Worm (Caenorhabditis elegans) whole organism, young adult: ENCODE data around the gene spp-26.
A peak's percentile ranks its signal among the peaks of the same experiment; 100 is the strongest.
"Not testable (repeated sequence)": the region's sequence is repeated elsewhere in the genome, so short reads cannot be mapped to it uniquely, and the experiment has no call there.

ENCODE experiments used
- B0035.1 ChIP-seq: sonication (generic microtip); optimal IDR thresholded peaks from 2 replicates; lab custom pipeline; 2016; ENCODE audit warnings: missing genetic modification characterization, mild to moderate bottlenecking, missing compliant biosample characterization, missing genotype, missing genetic modification reagents
- C06A6.2 ChIP-seq: fragments of 200-800 bp; sonication (Bioruptor generic); conservative IDR thresholded peaks from 2 replicates; pipeline ENCODE4 v1.3.6; 2022; ENCODE audit warnings: missing genetic modification characterization, missing compliant biosample characterization
- C17E4.6 ChIP-seq: fragments of 200-800 bp; sonication (Bioruptor generic); IDR thresholded peaks from 2 replicates; pipeline ENCODE4 v1.3.6; 2022; ENCODE audit warnings: missing genetic modification reagents, missing genetic modification characterization, missing compliant biosample characterization
- D2030.7 ChIP-seq: fragments of 200-800 bp; sonication (Bioruptor generic); IDR thresholded peaks from 2 replicates; pipeline ENCODE4 v1.3.6; 2022; ENCODE audit warnings: missing genetic modification reagents, missing genetic modification characterization, missing compliant biosample characterization
- F33H1.4 ChIP-seq: fragments of 200-800 bp; sonication (Bioruptor generic); IDR thresholded peaks from 2 replicates; pipeline ENCODE4 v1.3.6; 2022; ENCODE audit warnings: missing genetic modification reagents, missing genetic modification characterization, missing compliant biosample characterization
- F37B4.10 ChIP-seq: fragments of 200-800 bp; sonication (Bioruptor generic); IDR thresholded peaks from 2 replicates; pipeline ENCODE4 v1.3.6; 2022; ENCODE audit warnings: missing genetic modification characterization, missing compliant biosample characterization
- F49E8.2 ChIP-seq: sonication (generic microtip); optimal IDR thresholded peaks from 3 replicates; lab custom pipeline; 2017; ENCODE audit warnings: missing genetic modification characterization, mild to moderate bottlenecking, missing compliant biosample characterization, antibody characterized with exemption, moderate library complexity; ENCODE audit not compliant: insufficient read depth
- K12H6.12 ChIP-seq: fragments of 200-800 bp; sonication (Bioruptor generic); optimal IDR thresholded peaks from 2 replicates; lab custom pipeline; 2018; ENCODE audit warnings: mild to moderate bottlenecking, missing genetic modification characterization, missing compliant biosample characterization
- Y56A3A.18 ChIP-seq: fragments of 200-800 bp; sonication (Bioruptor generic); IDR thresholded peaks from 2 replicates; pipeline ENCODE4 v1.3.6; 2022; ENCODE audit warnings: missing genetic modification reagents, missing genetic modification characterization, missing compliant biosample characterization
- aptf-2 ChIP-seq: fragments of 200-800 bp; sonication (Bioruptor generic); conservative IDR thresholded peaks from 2 replicates; pipeline ENCODE4 v1.3.6; 2022; ENCODE audit warnings: missing genetic modification reagents, missing genetic modification characterization, missing compliant biosample characterization
- aptf-3 ChIP-seq: fragments of 200-800 bp; sonication (Bioruptor generic); IDR thresholded peaks from 2 replicates; pipeline ENCODE4 v1.3.6; 2022; ENCODE audit warnings: missing genetic modification characterization, missing compliant biosample characterization
- bed-2 ChIP-seq: fragments of 200-800 bp; sonication (Bioruptor generic); IDR thresholded peaks from 2 replicates; pipeline ENCODE4 v1.3.6; 2022; ENCODE audit warnings: missing genetic modification reagents, missing genetic modification characterization, missing compliant biosample characterization
- cebp-1 ChIP-seq, 2 experiments: fragments of 200-800 bp in 1 of 2; sonication (Bioruptor generic) in 1 of 2; sonication (generic microtip) in 1 of 2; IDR thresholded peaks in 1 of 2; optimal IDR thresholded peaks in 1 of 2; 2 replicates each; pipeline versions ENCODE4 v1.3.6 to Lab custom; 2017 to 2022; ENCODE audit warnings: missing compliant biosample characterization in 2 of 2, missing genetic modification characterization in 2 of 2, mild to moderate bottlenecking in 1 of 2, missing genetic modification reagents in 1 of 2, moderate library complexity in 1 of 2
- ceh-91 ChIP-seq: fragments of 200-800 bp; sonication (Bioruptor generic); IDR thresholded peaks from 2 replicates; pipeline ENCODE4 v1.3.6; 2022; ENCODE audit warnings: missing genetic modification reagents, missing genetic modification characterization, missing compliant biosample characterization
- dpl-1 ChIP-seq: fragments of 150-350 bp; optimal IDR thresholded peaks from 2 replicates; lab custom pipeline; 2014; ENCODE audit warnings: missing biosample characterization, missing genetic modification reagents, missing genetic modification characterization
- efl-1 ChIP-seq: fragments of 150-350 bp; optimal IDR thresholded peaks from 2 replicates; lab custom pipeline; 2014; ENCODE audit warnings: missing biosample characterization, missing genetic modification reagents, missing genetic modification characterization
- egrh-3 ChIP-seq: fragments of 200-800 bp; sonication (Bioruptor generic); IDR thresholded peaks from 2 replicates; pipeline ENCODE4 v1.3.6; 2022; ENCODE audit warnings: missing genetic modification reagents, missing genetic modification characterization, missing compliant biosample characterization
- fkh-3 ChIP-seq: sonication (generic microtip); optimal IDR thresholded peaks from 2 replicates; lab custom pipeline; 2016; ENCODE audit warnings: mild to moderate bottlenecking, missing genetic modification characterization, missing compliant biosample characterization
- let-526 ChIP-seq: fragments of 200-800 bp; sonication (Bioruptor generic); IDR thresholded peaks from 2 replicates; pipeline ENCODE4 v1.3.6; 2022; ENCODE audit warnings: missing genetic modification reagents, missing genetic modification characterization, missing compliant biosample characterization
- lin-40 ChIP-seq: sonication (generic microtip); optimal IDR thresholded peaks from 2 replicates; lab custom pipeline; 2016; ENCODE audit warnings: missing genetic modification characterization, mild to moderate bottlenecking, missing compliant biosample characterization, missing genotype, missing genetic modification reagents
- lsl-1 ChIP-seq: fragments of 200-800 bp; sonication (Bioruptor generic); optimal IDR thresholded peaks from 2 replicates; lab custom pipeline; 2018; ENCODE audit warnings: mild to moderate bottlenecking, missing genetic modification characterization, moderate library complexity, missing compliant biosample characterization
- mes-4 ChIP-seq: sonication (generic microtip); optimal IDR thresholded peaks from 2 replicates; lab custom pipeline; 2016; ENCODE audit warnings: missing genotype, missing genetic modification characterization, missing compliant biosample characterization
- mxl-1 ChIP-seq: sonication (generic microtip); optimal IDR thresholded peaks from 2 replicates; lab custom pipeline; 2016; ENCODE audit warnings: missing genetic modification characterization, missing compliant biosample characterization
- nhr-179 ChIP-seq: sonication (generic microtip); optimal IDR thresholded peaks from 2 replicates; lab custom pipeline; 2016; ENCODE audit warnings: mild to moderate bottlenecking, missing genetic modification characterization, missing compliant biosample characterization
- nhr-80 ChIP-seq: sonication (generic microtip); optimal IDR thresholded peaks from 2 replicates; lab custom pipeline; 2016; ENCODE audit warnings: missing genetic modification characterization, missing compliant biosample characterization
- rpc-1 ChIP-seq, 2 experiments: fragments of 150-350 bp in 1 of 2; sonication (generic microtip) in 1 of 2; optimal IDR thresholded peaks; 2 replicates each; lab custom pipeline; 2014 to 2018; ENCODE audit warnings: missing biosample characterization in 1 of 2, missing genetic modification characterization in 1 of 2, missing genetic modification reagents in 1 of 2, missing genotype in 1 of 2
- snpc-4 ChIP-seq, 5 experiments: fragments of 150-350 bp in 1 of 5; sonication (generic microtip) in 4 of 5; optimal IDR thresholded peaks; 2 replicates each; lab custom pipeline; 2014 to 2018; ENCODE audit warnings: missing genetic modification characterization in 5 of 5, missing biosample characterization in 3 of 5, antibody characterized with exemption in 2 of 5, mild to moderate bottlenecking in 2 of 5, missing compliant biosample characterization in 2 of 5, missing genotype in 2 of 5, moderate library complexity in 2 of 5, missing genetic modification reagents in 1 of 5
- unc-130 ChIP-seq: sonication (generic microtip); optimal IDR thresholded peaks from 2 replicates; lab custom pipeline; 2016; ENCODE audit warnings: missing genetic modification reagents, missing genetic modification characterization, missing compliant biosample characterization
- unc-62 ChIP-seq: fragments of 150-350 bp; optimal IDR thresholded peaks from 2 replicates; lab custom pipeline; 2014; ENCODE audit warnings: missing biosample characterization, missing genetic modification reagents, missing genetic modification characterization

Gene spp-26

DNA sequence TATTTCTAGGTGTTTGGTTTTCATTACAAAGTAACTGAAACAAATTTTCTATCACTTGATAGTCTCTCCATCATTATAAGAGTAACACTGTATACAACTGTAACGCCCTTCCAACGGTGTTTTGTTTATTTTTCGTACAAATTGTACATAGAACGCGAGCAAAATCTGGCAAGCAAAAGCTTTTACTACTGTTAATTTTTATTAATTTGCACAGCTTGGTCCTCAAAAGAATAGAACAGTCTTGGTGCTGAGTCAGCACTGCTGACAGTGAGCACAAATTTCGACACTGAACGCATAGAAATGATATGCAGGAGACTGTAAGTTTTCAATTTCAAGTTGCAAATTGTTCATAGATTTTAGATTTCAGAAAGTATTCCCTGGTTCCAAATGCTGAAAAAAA is 31.3 kb upstream of the spp-26 start, which contains the start of gene ZK1055.2 (continued):
- no peak for TF ChIP-seq Y56A3A.18
- no peak for TF ChIP-seq D2030.7
- TF ChIP-seq dpl-1 (GFP tag; lab: Kevin White, UChicago) = no peak

ce11 chrV:6581762-6582161 is 22.8 kb upstream of the spp-26 start, which contains the start of gene ZK1055.4:
TSS of gene ZK1055.4 (plus strand) at chrV:6582062.
- not testable (repeated sequence) for TF ChIP-seq D2030.7; K12H6.12 (tag; lab: Kevin White, UChicago); unc-62 (GFP tag; lab: Kevin White, UChicago)

ce11 chrV:6579992-6580391 is 21.0 kb upstream of the spp-26 start, which contains the start of gene EGAP9.3:
TSS of gene EGAP9.3 (minus strand) at chrV:6580122.
- TF ChIP-seq nhr-80 (tag; lab: Kevin White, UChicago) (peak; percentile 59), ceh-91 (no peak)

ce11 chrV:6576567-6576966 is 17.6 kb upstream of the spp-26 start, which contains the start of gene EGAP9.4:
TSS of gene EGAP9.4 (plus strand) at chrV:6576867.
- no peak for TF ChIP-seq C06A6.2
- no peak for TF ChIP-seq cebp-1 (GFP tag; IDR thresholded peaks at IDR 0.05; lab: Robert Waterston, UW)
- no peak for TF ChIP-seq cebp-1 (tag; optimal IDR thresholded peaks at IDR 0.05; lab: Kevin White, UChicago)
- no peak for TF ChIP-seq bed-2 (GFP tag; lab: Robert Waterston, UW)
- no peak for TF ChIP-seq F37B4.10 (GFP tag; lab: Robert Waterston, UW)
- TF ChIP-seq mxl-1 (tag; lab: Kevin White, UChicago) = no peak
- no peak for TF ChIP-seq C17E4.6
- TF ChIP-seq unc-130 (GFP tag; lab: Kevin White, UChicago) = no peak
- no peak for TF ChIP-seq let-526
- no peak for TF ChIP-seq aptf-3 (GFP tag; lab: Robert Waterston, UW)
- no peak for TF ChIP-seq egrh-3
- no peak for TF ChIP-seq nhr-179
- TF ChIP-seq snpc-4 (GFP tag; optimal IDR thresholded peaks at IDR 0.05; lab: Kevin White, UChicago) = no peak
- TF ChIP-seq snpc-4 (tag; optimal IDR thresholded peaks at IDR 0.05; lab: Kevin White, UChicago) = no peak
- no peak for TF ChIP-seq lin-40 (tag; lab: Kevin White, UChicago)
- no peak for TF ChIP-seq rpc-1 (optimal IDR thresholded peaks at IDR 0.05; lab: Kevin White, UChicago)
- no peak for TF ChIP-seq rpc-1 (tag; optimal IDR thresholded peaks at IDR 0.05; lab: Kevin White, UChicago)
- TF ChIP-seq, all 124 proteins: peak for 0

ce11 chrV:6575406-6576130 is 16.6 kb upstream of the spp-26 start, which contains the start of gene fut-2:
TSS of gene fut-2 (minus strand) at chrV:6575890.
- TF ChIP-seq mxl-1 (tag; lab: Kevin White, UChicago) (no peak), nhr-80 (tag; lab: Kevin White, UChicago) (peak; percentile 84)
- TF ChIP-seq, all 124 proteins: peak for 1

DNA sequence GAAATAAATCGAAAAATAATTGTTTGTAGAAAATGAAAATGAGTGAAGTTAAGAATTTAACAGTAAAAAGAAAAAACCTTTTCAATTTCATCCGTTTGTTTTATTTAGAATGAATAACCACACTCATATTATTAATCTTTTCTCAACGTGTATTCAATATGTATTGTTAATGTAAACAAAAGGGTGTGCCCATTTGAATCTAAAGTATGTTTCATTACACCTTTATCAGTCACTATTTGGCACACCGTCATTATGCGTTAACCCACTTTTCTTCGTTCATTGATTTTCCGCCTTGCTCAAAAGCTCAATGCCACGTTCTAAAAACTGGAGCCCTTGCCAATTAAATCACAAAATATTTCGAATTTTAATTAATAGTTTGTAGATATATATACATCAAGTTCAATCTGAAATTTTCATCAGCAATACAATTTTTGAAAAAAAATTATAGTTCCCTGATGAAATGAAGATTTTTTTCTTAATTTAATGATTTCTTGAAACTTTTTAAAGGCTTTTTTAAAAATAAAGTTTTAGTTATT is 6.9 kb upstream of the spp-26 start, which contains the start of gene K04A8.1:
K04A8.1 (plus strand) TSS at position 486 of the 536 bp plus-strand sequence.
- TF ChIP-seq nhr-80 (tag; lab: Kevin White, UChicago) (peak; percentile 44), F33H1.4 (GFP tag; lab: Robert Waterston, UW) (no peak)

DNA sequence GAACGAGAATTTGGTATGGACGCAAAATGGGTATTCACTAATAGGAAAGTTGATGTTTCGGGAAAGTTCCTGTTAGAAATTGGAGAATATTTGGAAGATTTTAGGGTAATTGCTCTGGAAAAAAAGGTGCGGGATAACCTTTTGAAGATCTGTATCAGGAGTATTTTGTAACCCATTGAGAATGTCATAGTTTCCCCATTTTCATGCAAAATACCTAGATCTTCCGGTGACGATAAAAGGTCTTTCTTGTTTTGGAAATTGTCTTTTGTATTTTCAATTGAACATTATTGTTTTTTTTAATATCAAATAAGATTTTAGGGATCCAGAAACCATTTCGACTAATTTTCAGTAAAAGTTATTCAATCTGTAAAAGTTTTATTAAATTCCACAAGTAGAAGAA is 2.6 kb upstream of the spp-26 start, which contains the start of gene spp-19:
spp-19 (minus strand) TSS at position 101 of the 400 bp plus-strand sequence.
- no peak for TF ChIP-seq F33H1.4 (GFP tag; lab: Robert Waterston, UW)
- TF ChIP-seq B0035.1 (tag; lab: Kevin White, UChicago) = no peak
- no peak for TF ChIP-seq egrh-3
- TF ChIP-seq lsl-1 = no peak
- no peak for TF ChIP-seq fkh-3 (tag; lab: Kevin White, UChicago)
- TF ChIP-seq aptf-2 (GFP tag; lab: Robert Waterston, UW) = no peak
- TF ChIP-seq mes-4 (tag; lab: Kevin White, UChicago) = no peak
- no peak for TF ChIP-seq nhr-80 (tag; lab: Kevin White, UChicago)
- no peak for TF ChIP-seq F49E8.2
- TF ChIP-seq efl-1 (GFP tag; lab: Kevin White, UChicago) = no peak
